Worm (Caenorhabditis elegans): ENCODE data around the gene hlh-1.

DNA sequence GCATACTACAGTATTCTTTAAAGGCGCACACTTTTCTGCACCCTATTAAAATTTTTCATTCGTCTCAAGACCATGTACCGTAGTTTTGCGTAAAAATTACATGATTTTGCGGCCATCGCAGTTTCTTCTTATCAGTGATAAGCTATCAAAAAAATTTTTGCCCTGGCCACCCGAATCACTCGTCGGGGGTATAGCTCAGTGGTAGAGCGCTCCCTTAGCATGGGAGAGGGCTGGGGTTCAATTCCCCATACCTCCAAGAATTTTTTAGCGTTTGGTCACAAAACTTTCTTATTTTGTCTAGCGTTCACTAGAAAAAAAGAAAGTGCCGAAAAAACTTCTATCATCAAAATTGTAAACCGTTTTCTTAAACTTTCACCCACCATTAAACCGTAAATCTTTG, 46.8 kb downstream of the hlh-1 start:
- no peak for TF ChIP-seq dao-5 (tag; optimal IDR thresholded peaks at IDR 0.05)
- TF ChIP-seq him-1 (tag; optimal IDR thresholded peaks at IDR 0.05): no peak
- no peak for TF ChIP-seq W03F9.2 (tag; optimal IDR thresholded peaks at IDR 0.05)

Measured in whole organism, L4/young adult.